Worm (Caenorhabditis elegans) whole organism, L2 larva: ENCODE measurements around the gene T28A8.8.

Experiments
- aly-2 ChIP-seq: fragments of 150-350 bp; optimal IDR thresholded peaks from 2 replicates; lab custom pipeline; 2014; ENCODE audit warnings: missing biosample characterization, missing genetic modification characterization
- blmp-1 ChIP-seq: sonication (generic microtip); optimal IDR thresholded peaks from 2 replicates; lab custom pipeline; 2017; ENCODE audit warnings: missing genetic modification characterization, mild to moderate bottlenecking, missing compliant biosample characterization, antibody characterized with exemption, moderate library complexity; ENCODE audit not compliant: insufficient read depth
- egl-27 ChIP-seq: sonication (generic microtip); optimal IDR thresholded peaks from 3 replicates; lab custom pipeline; 2017; ENCODE audit warnings: missing biosample characterization, missing genetic modification reagents, missing genetic modification characterization
- fos-1 ChIP-seq: fragments of 150-350 bp; optimal IDR thresholded peaks from 2 replicates; lab custom pipeline; 2014; ENCODE audit warnings: missing biosample characterization, missing genetic modification characterization
- lin-13 ChIP-seq: fragments of 150-350 bp; optimal IDR thresholded peaks from 2 replicates; lab custom pipeline; 2014; ENCODE audit warnings: missing biosample characterization, missing genetic modification reagents, missing genetic modification characterization
- nhr-11 ChIP-seq: fragments of 150-350 bp; optimal IDR thresholded peaks from 2 replicates; lab custom pipeline; 2014; ENCODE audit warnings: missing biosample characterization, missing genetic modification characterization
- nhr-21 ChIP-seq: fragments of 150-350 bp; optimal IDR thresholded peaks from 2 replicates; lab custom pipeline; 2014; ENCODE audit warnings: missing biosample characterization, missing genetic modification characterization
- nhr-237 ChIP-seq: fragments of 150-350 bp; optimal IDR thresholded peaks from 2 replicates; lab custom pipeline; 2014; ENCODE audit warnings: missing biosample characterization, missing genetic modification characterization
- sma-9 ChIP-seq, 2 experiments: fragments of 150-350 bp in 1 of 2; sonication (generic microtip) in 1 of 2; optimal IDR thresholded peaks; 2 replicates each; lab custom pipeline; 2014 to 2016; ENCODE audit warnings: missing genetic modification characterization in 2 of 2, mild to moderate bottlenecking in 1 of 2, missing biosample characterization in 1 of 2, missing compliant biosample characterization in 1 of 2, missing genetic modification reagents in 1 of 2, moderate library complexity in 1 of 2
- ztf-11 ChIP-seq: sonication (generic microtip); optimal IDR thresholded peaks from 2 replicates; lab custom pipeline; 2017; ENCODE audit warnings: missing biosample characterization, missing genetic modification characterization

ce11 chrIII:13527424-13528097, 24.9 kb downstream of the T28A8.8 start, which contains the start of gene lron-13:
- no peak for TF ChIP-seq lin-13 (GFP tag; lab: Kevin White, UChicago)
- TF ChIP-seq ztf-11: no peak
- TF ChIP-seq aly-2 (tag; lab: Kevin White, UChicago): no peak
- TF ChIP-seq nhr-237 (tag; lab: Kevin White, UChicago): no peak
- TF ChIP-seq nhr-21 (tag; lab: Kevin White, UChicago): no peak
- peak; percentile 9 for TF ChIP-seq sma-9 (GFP tag; optimal IDR thresholded peaks at IDR 0.05; lab: Kevin White, UChicago)
- no peak for TF ChIP-seq sma-9 (tag; optimal IDR thresholded peaks at IDR 0.05; lab: Kevin White, UChicago)
- TF ChIP-seq fos-1 (tag; lab: Kevin White, UChicago): peak; percentile 74
- TF ChIP-seq egl-27 (tag; lab: Kevin White, UChicago): no peak
- TF ChIP-seq nhr-11 (tag; lab: Kevin White, UChicago): no peak
- no peak for TF ChIP-seq blmp-1 (tag; lab: Kevin White, UChicago)
